Worm (Caenorhabditis elegans) whole organism, late embryonic: ENCODE measurements around the gene asna-1.

Experiments used
- ama-1 ChIP-seq: fragments of 150-350 bp; optimal IDR thresholded peaks from 2 replicates; lab custom pipeline; 2014
- che-1 ChIP-seq: sonication (generic microtip); optimal IDR thresholded peaks from 2 replicates; lab custom pipeline; 2016; ENCODE audit warnings: mild to moderate bottlenecking, missing genetic modification characterization, missing compliant biosample characterization
- hlh-6 ChIP-seq: sonication (generic microtip); optimal IDR thresholded peaks from 2 replicates; lab custom pipeline; 2016; ENCODE audit warnings: missing genotype, missing genetic modification characterization, missing compliant biosample characterization
- lin-11 ChIP-seq: fragments of 200-800 bp; sonication (Bioruptor generic); optimal IDR thresholded peaks from 2 replicates; lab custom pipeline; 2018; ENCODE audit warnings: mild to moderate bottlenecking, missing genetic modification characterization, missing compliant biosample characterization
- mec-3 ChIP-seq: sonication (generic microtip); optimal IDR thresholded peaks from 2 replicates; lab custom pipeline; 2016; ENCODE audit warnings: borderline replicate concordance, missing genetic modification characterization, missing compliant biosample characterization
- nfya-1 ChIP-seq: sonication (generic microtip); optimal IDR thresholded peaks from 2 replicates; lab custom pipeline; 2017; ENCODE audit warnings: missing genetic modification characterization, mild to moderate bottlenecking, missing compliant biosample characterization, antibody characterized with exemption, moderate library complexity

- TF ChIP-seq che-1 = no peak
- no peak for TF ChIP-seq lin-11 (tag; lab: Kevin White, UChicago)
- no peak for TF ChIP-seq hlh-6 (tag; lab: Kevin White, UChicago)
- TF ChIP-seq nfya-1 (tag; lab: Kevin White, UChicago) = no peak
- TF ChIP-seq ama-1 (lab: Kevin White, UChicago) = no peak
- no peak for TF ChIP-seq mec-3 (tag; lab: Kevin White, UChicago)
Observed at ce11 chrIII:8910139-8910538, 15.3 kb downstream of the asna-1 start.
